Fruit fly (Drosophila melanogaster): ENCODE measurements around the gene CG31606.

The CG31606 gene

dm6 chr2L:8099615-8100375, 47.6 kb upstream of the CG31606 start (continued):
- peak; percentile 7 for TF ChIP-seq CG7987 (GFP tag; optimal IDR thresholded peaks at IDR 0.05)
- TF ChIP-seq nau (GFP tag; optimal IDR thresholded peaks at IDR 0.05) = peak; percentile 64
- no peak for TF ChIP-seq CG14050 (GFP tag; IDR thresholded peaks at IDR 0.05)
- TF ChIP-seq CHES-1-like (GFP tag; optimal IDR thresholded peaks at IDR 0.05) = no peak
- no peak for TF ChIP-seq CG4328 (GFP tag; optimal IDR thresholded peaks at IDR 0.05)
- TF ChIP-seq CG3838 (GFP tag; optimal IDR thresholded peaks at IDR 0.05) = no peak
- TF ChIP-seq dm (GFP tag; optimal IDR thresholded peaks at IDR 0.05) = no peak
- TF ChIP-seq ken (GFP tag; IDR thresholded peaks at IDR 0.05) = no peak
- no peak for TF ChIP-seq grau (tag; optimal IDR thresholded peaks at IDR 0.05)
- TF ChIP-seq scrt (GFP tag; optimal IDR thresholded peaks at IDR 0.05) = no peak
- no peak for TF ChIP-seq Oli (tag; optimal IDR thresholded peaks at IDR 0.05)
- no peak for TF ChIP-seq hkb (optimal IDR thresholded peaks at IDR 0.05)
- no peak for TF ChIP-seq hkb (GFP tag; IDR thresholded peaks at IDR 0.05)
- no peak for TF ChIP-seq CG15073 (GFP tag; optimal IDR thresholded peaks at IDR 0.05)
- TF ChIP-seq NK7.1 (GFP tag; optimal IDR thresholded peaks at IDR 0.05) = no peak
- TF ChIP-seq CG5180 (GFP tag; optimal IDR thresholded peaks at IDR 0.05) = no peak
- no peak for TF ChIP-seq usp (GFP tag; optimal IDR thresholded peaks at IDR 0.05)
- no peak for TF ChIP-seq pb (GFP tag; optimal IDR thresholded peaks at IDR 0.05)
- no peak for TF ChIP-seq CG8089 (GFP tag; optimal IDR thresholded peaks at IDR 0.05)
- TF ChIP-seq Ptx1 (GFP tag; IDR thresholded peaks at IDR 0.05) = peak; percentile 32; the same call in 1 of the 2 replicates
- no peak for TF ChIP-seq CG10543 (GFP tag; optimal IDR thresholded peaks at IDR 0.05)
- no peak for TF ChIP-seq CG14710 (tag; optimal IDR thresholded peaks at IDR 0.05)
- TF ChIP-seq CG11695 (GFP tag; IDR thresholded peaks at IDR 0.05) = 0 out of 3 replicates have a peak, but pooled peaks have one; percentile 24
- no peak for TF ChIP-seq Xbp1 (GFP tag; optimal IDR thresholded peaks at IDR 0.05)
- no peak for TF ChIP-seq CG12744 (GFP tag; optimal IDR thresholded peaks at IDR 0.05)
- peak; percentile 79 for TF ChIP-seq sens (GFP tag)
- no peak for TF ChIP-seq Tbp (GFP tag; optimal IDR thresholded peaks at IDR 0.05)
- TF ChIP-seq fru (optimal IDR thresholded peaks at IDR 0.05) = no peak
- no peak for TF ChIP-seq Sry-δ (GFP tag; optimal IDR thresholded peaks at IDR 0.05)
- TF ChIP-seq CG3065 (GFP tag; optimal IDR thresholded peaks at IDR 0.05) = no peak
- no peak for TF ChIP-seq dmrt99B (tag; optimal IDR thresholded peaks at IDR 0.05)
- no peak for TF ChIP-seq pros (GFP tag; optimal IDR thresholded peaks at IDR 0.05)
- TF ChIP-seq emc (GFP tag; optimal IDR thresholded peaks at IDR 0.05) = no peak
- no peak for TF ChIP-seq CG14014 (GFP tag; IDR thresholded peaks at IDR 0.05)
- no peak for TF ChIP-seq chn (GFP tag; optimal IDR thresholded peaks at IDR 0.05)
- 0 out of 3 replicates have a peak, but pooled peaks have one; percentile 70 for TF ChIP-seq CG11456 (GFP tag; IDR thresholded peaks at IDR 0.05)
- peak; percentile 87 for TF ChIP-seq sr (GFP tag; IDR thresholded peaks at IDR 0.05)
- TF ChIP-seq CG5953 (GFP tag; IDR thresholded peaks at IDR 0.05) = no peak
- TF ChIP-seq CG12659 (GFP tag; optimal IDR thresholded peaks at IDR 0.05) = no peak
- TF ChIP-seq CG6813 (GFP tag; optimal IDR thresholded peaks at IDR 0.05) = no peak
- no peak for TF ChIP-seq CG8388 (GFP tag; optimal IDR thresholded peaks at IDR 0.05)
- TF ChIP-seq gcm (GFP tag; optimal IDR thresholded peaks at IDR 0.05) = no peak
- TF ChIP-seq CG17829 (tag; optimal IDR thresholded peaks at IDR 0.05) = no peak
- TF ChIP-seq gsb-n (tag; optimal IDR thresholded peaks at IDR 0.05) = no peak
- no peak for TF ChIP-seq yki (optimal IDR thresholded peaks at IDR 0.05)
- TF ChIP-seq NFAT (GFP tag; IDR thresholded peaks at IDR 0.05) = no peak
- no peak for TF ChIP-seq CG31441 (GFP tag; IDR thresholded peaks at IDR 0.05)
- TF ChIP-seq lov (optimal IDR thresholded peaks at IDR 0.05) = no peak
- no peak for TF ChIP-seq lov (GFP tag; IDR thresholded peaks at IDR 0.05)
- peak; percentile 57; the same call in 1 of the 3 replicates for TF ChIP-seq so (GFP tag; IDR thresholded peaks at IDR 0.05)
- no peak for TF ChIP-seq p53 (GFP tag; optimal IDR thresholded peaks at IDR 0.05)
- TF ChIP-seq CG16813 (GFP tag; IDR thresholded peaks at IDR 0.05; ENCODE audit: partially characterized antibody) = no peak

All from whole organism, embryonic.